Fruit fly (Drosophila melanogaster): Measurements from ENCODE around the gene X11L.

The X11L gene

DNA sequence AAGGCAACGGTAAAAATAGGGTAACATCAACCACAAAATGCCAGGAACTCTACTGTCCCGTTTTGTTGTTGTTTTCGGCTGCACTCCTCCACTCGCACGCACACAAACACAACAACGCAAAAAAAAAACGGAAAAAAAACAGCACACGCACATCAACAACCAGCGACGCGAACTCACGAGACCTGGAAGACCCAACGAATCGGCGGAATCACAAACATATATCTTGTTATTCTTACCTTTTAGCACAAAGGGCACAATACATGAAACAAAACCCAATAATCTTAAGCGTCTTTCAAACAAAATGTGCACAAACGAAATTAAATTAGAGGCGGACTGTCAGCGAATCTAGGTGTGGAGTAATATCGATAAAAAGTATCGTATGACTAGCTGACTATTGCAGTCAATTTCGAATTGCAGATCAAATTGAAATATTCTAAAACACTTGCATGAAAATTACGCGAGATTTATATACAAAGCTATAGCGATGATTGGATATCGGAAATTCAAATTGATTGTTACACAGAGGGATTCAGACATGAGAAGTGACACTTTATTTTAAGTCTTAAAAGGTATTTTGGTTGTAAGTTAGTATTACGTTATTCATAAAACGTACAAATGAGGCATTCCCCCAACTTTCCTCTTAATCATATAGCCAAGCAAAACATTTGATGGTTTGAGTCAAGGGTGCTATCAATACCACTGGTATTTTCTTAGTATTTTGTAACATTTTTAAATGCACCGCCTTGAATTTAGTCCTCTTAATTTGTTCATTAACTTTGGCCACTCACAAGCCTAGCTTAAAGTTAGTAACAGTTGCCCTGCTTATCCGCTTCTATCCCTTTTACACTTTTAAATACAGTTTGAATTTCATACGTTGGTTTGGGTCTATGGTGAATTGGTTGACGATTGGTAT, 20.3 kb upstream of the X11L start, which contains the start of gene Ankle2 (continued):
- TF ChIP-seq CG9727 (GFP tag; optimal IDR thresholded peaks at IDR 0.05) (no peak), da (GFP tag; optimal IDR thresholded peaks at IDR 0.05) (no peak), Hr51 (GFP tag; optimal IDR thresholded peaks at IDR 0.05) (no peak), CG3065 (GFP tag; optimal IDR thresholded peaks at IDR 0.05) (no peak), ewg (GFP tag; optimal IDR thresholded peaks at IDR 0.05) (no peak), MBD-R2 (GFP tag; IDR thresholded peaks at IDR 0.05) (no peak), exex (tag; optimal IDR thresholded peaks at IDR 0.05) (no peak), Gug (GFP tag; IDR thresholded peaks at IDR 0.05) (no peak), Dip2 (GFP tag; IDR thresholded peaks at IDR 0.05) (no peak), Blimp-1 (GFP tag; optimal IDR thresholded peaks at IDR 0.05) (no peak), Drgx (GFP tag; IDR thresholded peaks at IDR 0.05) (no peak), HLH54F (GFP tag; optimal IDR thresholded peaks at IDR 0.05) (no peak), sc (optimal IDR thresholded peaks at IDR 0.05) (no peak), sc (GFP tag; optimal IDR thresholded peaks at IDR 0.05) (no peak), CG2129 (GFP tag; IDR thresholded peaks at IDR 0.05; ENCODE audit: partially characterized antibody) (peak; percentile 25; the same call in 1 of the 2 replicates), peb (GFP tag; IDR thresholded peaks at IDR 0.05) (no peak), CG12744 (GFP tag; optimal IDR thresholded peaks at IDR 0.05) (no peak), lov (optimal IDR thresholded peaks at IDR 0.05) (no peak), lov (GFP tag; IDR thresholded peaks at IDR 0.05) (no peak), CG12659 (GFP tag; optimal IDR thresholded peaks at IDR 0.05) (no peak), gce (GFP tag; IDR thresholded peaks at IDR 0.05) (no peak), CG6854 (GFP tag; optimal IDR thresholded peaks at IDR 0.05) (no peak), vvl (GFP tag; IDR thresholded peaks at IDR 0.05) (no peak), CG32532 (GFP tag; IDR thresholded peaks at IDR 0.05) (no peak), Hr78 (GFP tag; optimal IDR thresholded peaks at IDR 0.05) (no peak), bigmax (GFP tag; optimal IDR thresholded peaks at IDR 0.05) (no peak), CG13287 (GFP tag; IDR thresholded peaks at IDR 0.05; ENCODE audit: partially characterized antibody) (peak; percentile 76), Sox100B (GFP tag; optimal IDR thresholded peaks at IDR 0.05) (no peak), Trl (optimal IDR thresholded peaks at IDR 0.05) (no peak), Trl (GFP tag; optimal IDR thresholded peaks at IDR 0.05) (no peak), Kr (GFP tag; optimal IDR thresholded peaks at IDR 0.05) (no peak), CG11696 (GFP tag; IDR thresholded peaks at IDR 0.05) (no peak), fd96Cb (tag; optimal IDR thresholded peaks at IDR 0.05) (no peak), BEAF-32 (GFP tag; optimal IDR thresholded peaks at IDR 0.05) (peak; percentile 75), al (GFP tag; IDR thresholded peaks at IDR 0.05) (no peak), ind (GFP tag; optimal IDR thresholded peaks at IDR 0.05) (no peak), hb (GFP tag; IDR thresholded peaks at IDR 0.05; ENCODE audit: partially characterized antibody) (peak; percentile 49; the same call in 1 of the 3 replicates), Side (GFP tag; optimal IDR thresholded peaks at IDR 0.05) (no peak), Med (GFP tag) (peak; percentile 40), CHES-1-like (GFP tag; optimal IDR thresholded peaks at IDR 0.05) (no peak), NK7.1 (GFP tag; optimal IDR thresholded peaks at IDR 0.05) (no peak), CG9932 (GFP tag; IDR thresholded peaks at IDR 0.05) (peak; percentile 45; the same call in 1 of the 2 replicates), Stat92E (GFP tag; optimal IDR thresholded peaks at IDR 0.05) (no peak), CG17912 (GFP tag; optimal IDR thresholded peaks at IDR 0.05) (no peak), so (GFP tag; IDR thresholded peaks at IDR 0.05) (no peak), Lhr (GFP tag; optimal IDR thresholded peaks at IDR 0.05) (peak; percentile 54), trem (tag; optimal IDR thresholded peaks at IDR 0.05) (peak; percentile 34), CG3995 (GFP tag; optimal IDR thresholded peaks at IDR 0.05) (no peak), Ets97D (GFP tag; optimal IDR thresholded peaks at IDR 0.05) (peak; percentile 39)

All from whole organism, embryonic.